Worm (Caenorhabditis elegans) whole organism, midembryonic: Measurements from ENCODE around the gene srd-41.

Experiments used
- cog-1 ChIP-seq: sonication (generic microtip); optimal IDR thresholded peaks from 2 replicates; lab custom pipeline; 2016; ENCODE audit warnings: missing genetic modification characterization, missing compliant biosample characterization
- flt-1 ChIP-seq: fragments of 200-800 bp; sonication (Bioruptor generic); IDR thresholded peaks from 2 replicates; pipeline ENCODE4 v1.3.6; 2022; ENCODE audit warnings: missing genetic modification characterization, missing compliant biosample characterization
- tab-1 ChIP-seq: fragments of 200-800 bp; sonication (Bioruptor generic); IDR thresholded peaks from 2 replicates; pipeline ENCODE4 v1.3.6; 2022; ENCODE audit warnings: missing genetic modification characterization, missing compliant biosample characterization

DNA sequence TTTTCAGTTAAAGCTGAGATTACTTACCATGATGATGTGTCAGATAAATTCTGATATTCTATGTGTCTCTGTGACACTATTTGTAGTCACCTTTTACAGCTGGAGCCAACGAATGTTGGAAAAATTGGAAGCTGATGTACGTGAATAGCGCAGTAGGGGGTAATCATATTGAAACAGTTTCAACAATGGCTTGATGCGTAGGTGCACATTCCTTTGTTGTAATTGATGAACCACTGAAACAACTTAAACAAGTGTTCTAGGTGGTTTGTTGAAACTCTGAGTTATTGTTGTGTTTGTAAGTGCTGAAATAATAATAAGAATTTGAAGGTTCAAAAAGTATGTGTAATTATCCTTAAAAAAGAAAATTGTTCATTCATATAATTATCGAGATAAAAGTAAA is 30.1 kb downstream of the srd-41 start, which contains the start of gene nspc-12:
- TF ChIP-seq cog-1 (tag; lab: Kevin White, UChicago) = no peak
- no peak for TF ChIP-seq tab-1
- TF ChIP-seq flt-1 (GFP tag; lab: Robert Waterston, UW) = no peak
